Worm (Caenorhabditis elegans) whole organism, mixed stage, embryonic: ENCODE measurements around the gene glb-27.

Experiments
- M03D4.4 ChIP-seq: sonication (generic microtip); optimal IDR thresholded peaks from 2 replicates; lab custom pipeline; 2017; ENCODE audit warnings: mild to moderate bottlenecking, missing genetic modification characterization, missing compliant biosample characterization
- bed-3 ChIP-seq: fragments of 200-800 bp; sonication (Bioruptor generic); optimal IDR thresholded peaks from 3 replicates; lab custom pipeline; 2018; ENCODE audit warnings: mild to moderate bottlenecking, missing genetic modification characterization, moderate library complexity, missing compliant biosample characterization
- blmp-1 ChIP-seq: fragments of 150-350 bp; optimal IDR thresholded peaks from 2 replicates; lab custom pipeline; 2014; ENCODE audit warnings: missing biosample characterization, missing genetic modification characterization
- ceh-39 ChIP-seq: fragments of 150-350 bp; optimal IDR thresholded peaks from 2 replicates; lab custom pipeline; 2014; ENCODE audit warnings: missing biosample characterization, missing genetic modification characterization
- ceh-43 ChIP-seq: fragments of 200-800 bp; sonication (Bioruptor generic); optimal IDR thresholded peaks from 2 replicates; lab custom pipeline; 2018; ENCODE audit warnings: mild to moderate bottlenecking, missing genetic modification characterization, moderate library complexity, missing compliant biosample characterization
- ceh-83 ChIP-seq: fragments of 200-800 bp; sonication (Bioruptor generic); optimal IDR thresholded peaks from 2 replicates; lab custom pipeline; 2018; ENCODE audit warnings: mild to moderate bottlenecking, missing genetic modification characterization, missing compliant biosample characterization
- ces-1 ChIP-seq: fragments of 150-350 bp; optimal IDR thresholded peaks from 2 replicates; lab custom pipeline; 2014; ENCODE audit warnings: missing biosample characterization, missing genetic modification reagents, missing genetic modification characterization
- cnd-1 ChIP-seq: fragments of 200-800 bp; sonication (Bioruptor generic); optimal IDR thresholded peaks from 2 replicates; lab custom pipeline; 2018; ENCODE audit warnings: mild to moderate bottlenecking, missing genetic modification characterization, missing compliant biosample characterization
- drap-1 ChIP-seq: fragments of 200-800 bp; sonication (Bioruptor generic); optimal IDR thresholded peaks from 3 replicates; lab custom pipeline; 2018; ENCODE audit warnings: mild to moderate bottlenecking, missing genetic modification characterization, missing compliant biosample characterization
- elt-1 ChIP-seq: sonication (generic microtip); optimal IDR thresholded peaks from 2 replicates; lab custom pipeline; 2017; ENCODE audit warnings: missing genetic modification characterization, mild to moderate bottlenecking, missing compliant biosample characterization, antibody characterized with exemption, moderate library complexity, borderline replicate concordance; ENCODE audit not compliant: insufficient read depth
- elt-3 ChIP-seq: fragments of 150-350 bp; optimal IDR thresholded peaks from 2 replicates; lab custom pipeline; 2014; ENCODE audit warnings: missing biosample characterization, missing genetic modification characterization
- ham-2 ChIP-seq: fragments of 200-800 bp; sonication (Bioruptor generic); optimal IDR thresholded peaks from 2 replicates; lab custom pipeline; 2018; ENCODE audit warnings: mild to moderate bottlenecking, missing genetic modification characterization, missing compliant biosample characterization
- hlh-1 ChIP-seq: fragments of 150-350 bp; optimal IDR thresholded peaks from 2 replicates; lab custom pipeline; 2014; ENCODE audit warnings: missing biosample characterization, missing genetic modification reagents, missing genetic modification characterization
- lin-13 ChIP-seq: fragments of 150-350 bp; optimal IDR thresholded peaks from 2 replicates; lab custom pipeline; 2014; ENCODE audit warnings: missing biosample characterization, missing genetic modification characterization
- lin-32 ChIP-seq: fragments of 200-800 bp; sonication (Bioruptor generic); optimal IDR thresholded peaks from 2 replicates; lab custom pipeline; 2018; ENCODE audit warnings: mild to moderate bottlenecking, missing genetic modification characterization, missing compliant biosample characterization
- lsy-2 ChIP-seq: fragments of 150-350 bp; optimal IDR thresholded peaks from 2 replicates; lab custom pipeline; 2014; ENCODE audit warnings: missing biosample characterization, missing genetic modification characterization
- mab-5 ChIP-seq: fragments of 150-350 bp; optimal IDR thresholded peaks from 2 replicates; lab custom pipeline; 2014; ENCODE audit warnings: missing biosample characterization, missing genetic modification characterization
- mep-1 ChIP-seq: fragments of 150-350 bp; optimal IDR thresholded peaks from 2 replicates; lab custom pipeline; 2017; ENCODE audit warnings: missing biosample characterization, missing genetic modification reagents, missing genetic modification characterization, inconsistent platforms
- mls-2 ChIP-seq: sonication (generic microtip); optimal IDR thresholded peaks from 2 replicates; lab custom pipeline; 2016; ENCODE audit warnings: mild to moderate bottlenecking, missing genetic modification characterization, moderate library complexity, missing compliant biosample characterization
- nhr-12 ChIP-seq: fragments of 150-350 bp; optimal IDR thresholded peaks from 2 replicates; lab custom pipeline; 2014; ENCODE audit warnings: missing biosample characterization, missing genetic modification characterization
- nhr-2 ChIP-seq: fragments of 150-350 bp; optimal IDR thresholded peaks from 2 replicates; lab custom pipeline; 2014; ENCODE audit warnings: missing biosample characterization, missing genetic modification characterization
- nhr-237 ChIP-seq: fragments of 150-350 bp; optimal IDR thresholded peaks from 2 replicates; lab custom pipeline; 2014; ENCODE audit warnings: missing biosample characterization, missing genetic modification characterization
- nhr-28 ChIP-seq: fragments of 150-350 bp; optimal IDR thresholded peaks from 2 replicates; lab custom pipeline; 2014; ENCODE audit warnings: missing biosample characterization, missing genetic modification characterization
- nhr-76 ChIP-seq: sonication (generic microtip); optimal IDR thresholded peaks from 2 replicates; lab custom pipeline; 2017; ENCODE audit warnings: missing biosample characterization, missing genetic modification characterization
- pha-4 ChIP-seq: fragments of 150-350 bp; optimal IDR thresholded peaks from 2 replicates; lab custom pipeline; 2018; ENCODE audit warnings: missing biosample characterization, missing genetic modification reagents, missing genetic modification characterization
- sem-2 ChIP-seq: fragments of 200-800 bp; sonication (Bioruptor generic); optimal IDR thresholded peaks from 2 replicates; lab custom pipeline; 2018; ENCODE audit warnings: mild to moderate bottlenecking, missing genetic modification characterization, missing compliant biosample characterization
- sptf-1 ChIP-seq: sonication (generic microtip); optimal IDR thresholded peaks from 2 replicates; lab custom pipeline; 2017; ENCODE audit warnings: mild to moderate bottlenecking, missing genetic modification characterization, moderate library complexity, missing compliant biosample characterization
- tbx-8 ChIP-seq: fragments of 200-800 bp; sonication (Bioruptor generic); optimal IDR thresholded peaks from 2 replicates; lab custom pipeline; 2018; ENCODE audit warnings: mild to moderate bottlenecking, missing genetic modification characterization, moderate library complexity, missing compliant biosample characterization
- unc-120 ChIP-seq: sonication (generic microtip); optimal IDR thresholded peaks from 2 replicates; lab custom pipeline; 2017; ENCODE audit warnings: missing genetic modification characterization, missing compliant biosample characterization; ENCODE audit not compliant: poor library complexity, severe bottlenecking
- unc-39 ChIP-seq: fragments of 150-350 bp; optimal IDR thresholded peaks from 2 replicates; lab custom pipeline; 2014; ENCODE audit warnings: missing biosample characterization, missing genetic modification characterization
- unc-62 ChIP-seq: fragments of 150-350 bp; optimal IDR thresholded peaks from 2 replicates; lab custom pipeline; 2014; ENCODE audit warnings: missing biosample characterization, missing genetic modification reagents, missing genetic modification characterization
- zip-8 ChIP-seq: fragments of 150-350 bp; optimal IDR thresholded peaks from 2 replicates; lab custom pipeline; 2014; ENCODE audit warnings: missing biosample characterization, missing genetic modification characterization
- ztf-11 ChIP-seq: fragments of 150-350 bp; optimal IDR thresholded peaks from 2 replicates; lab custom pipeline; 2014; ENCODE audit warnings: missing biosample characterization, missing genetic modification characterization

glb-27 gene

DNA sequence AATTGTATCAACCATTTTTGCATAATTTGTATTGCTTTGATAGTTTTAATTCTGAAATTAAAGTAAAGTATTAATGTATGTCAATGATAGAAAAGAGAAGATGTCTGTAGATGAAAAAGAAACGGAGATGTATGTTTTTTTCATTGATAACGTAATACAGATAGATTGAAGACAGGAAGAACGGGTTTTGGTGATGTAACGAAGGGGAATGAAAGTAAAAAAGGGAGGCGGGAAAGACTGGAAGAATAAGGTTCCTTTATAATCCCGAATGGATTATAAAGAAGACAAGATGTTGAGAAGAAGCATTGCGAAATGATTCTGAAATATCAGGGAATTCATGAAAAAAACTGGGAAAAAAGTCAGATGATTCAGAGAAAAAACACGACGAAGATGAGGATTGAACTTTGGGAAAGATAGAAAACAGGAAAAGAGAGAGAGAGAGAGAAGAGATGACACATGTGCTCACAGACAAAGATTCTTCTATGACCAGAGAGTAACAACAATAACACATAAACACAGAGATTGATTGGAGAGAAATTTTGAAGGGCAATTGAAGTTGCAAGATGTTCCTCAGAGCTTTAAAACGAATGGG lies 29.1 kb upstream of the glb-27 start, which contains the start of gene F54C9.11:
F54C9.11 (minus strand) TSS at position 51 of the 592 bp plus-strand sequence.
- TF ChIP-seq ceh-83 (GFP tag; lab: Kevin White, UChicago) (no peak), nhr-28 (tag; lab: Kevin White, UChicago) (no peak), blmp-1 (tag; lab: Kevin White, UChicago) (no peak), hlh-1 (tag; lab: Kevin White, UChicago) (no peak), ztf-11 (tag; lab: Kevin White, UChicago) (no peak), lsy-2 (tag; lab: Kevin White, UChicago) (no peak), tbx-8 (GFP tag; lab: Kevin White, UChicago) (no peak), unc-62 (no peak), lin-13 (no peak), bed-3 (no peak)

ce11 chrII:8583035-8583434 lies 27.0 kb upstream of the glb-27 start:
- TF ChIP-seq nhr-2 (tag; lab: Kevin White, UChicago) (no peak), ceh-83 (GFP tag; lab: Kevin White, UChicago) (no peak), sptf-1 (tag; lab: Kevin White, UChicago) (no peak), unc-62 (no peak), ham-2 (GFP tag; lab: Kevin White, UChicago) (no peak), zip-8 (tag; lab: Kevin White, UChicago) (no peak), ceh-39 (tag; lab: Kevin White, UChicago) (no peak), ztf-11 (tag; lab: Kevin White, UChicago) (no peak), pha-4 (tag; lab: Kevin White, UChicago) (no peak), ces-1 (GFP tag; lab: Kevin White, UChicago) (no peak), mep-1 (tag; lab: Kevin White, UChicago) (no peak), lin-13 (no peak), ceh-43 (GFP tag; lab: Kevin White, UChicago) (no peak), bed-3 (no peak), unc-39 (tag; lab: Kevin White, UChicago) (no peak), nhr-28 (tag; lab: Kevin White, UChicago) (no peak)

DNA sequence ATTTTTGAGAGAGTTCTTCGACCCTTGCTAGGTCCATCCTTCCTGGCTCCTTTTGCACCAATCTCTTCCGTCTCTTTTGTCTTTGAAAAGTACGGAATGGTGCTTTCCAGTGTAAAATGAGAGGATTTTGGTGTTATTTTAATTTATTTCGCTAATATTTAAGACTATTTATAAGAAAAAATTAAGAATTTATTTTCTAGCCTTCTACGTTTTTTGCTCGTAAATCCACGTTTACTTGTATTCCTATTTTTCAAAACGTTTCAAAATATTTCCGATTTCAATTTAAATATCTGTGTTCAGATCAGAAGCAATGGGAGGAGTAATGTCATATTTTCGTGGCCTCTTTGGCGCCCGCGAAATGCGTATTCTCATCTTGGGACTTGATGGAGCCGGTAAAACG lies 25.6 kb upstream of the glb-27 start, which contains the start of gene arl-1:
arl-1 (plus strand) TSS at position 301 of the 400 bp plus-strand sequence.
- no peak for TF ChIP-seq mab-5 (tag; lab: Kevin White, UChicago)
- no peak for TF ChIP-seq cnd-1
- TF ChIP-seq lin-13 = no peak
- TF ChIP-seq lin-32 = no peak
- no peak for TF ChIP-seq nhr-2 (tag; lab: Kevin White, UChicago)
- no peak for TF ChIP-seq nhr-28 (tag; lab: Kevin White, UChicago)
- no peak for TF ChIP-seq pha-4 (tag; lab: Kevin White, UChicago)
- TF ChIP-seq ces-1 (GFP tag; lab: Kevin White, UChicago) = no peak
- TF ChIP-seq zip-8 (tag; lab: Kevin White, UChicago) = no peak
- TF ChIP-seq mls-2 (tag; lab: Kevin White, UChicago) = no peak
- TF ChIP-seq lsy-2 (tag; lab: Kevin White, UChicago) = no peak
- no peak for TF ChIP-seq sptf-1 (tag; lab: Kevin White, UChicago)
- no peak for TF ChIP-seq mep-1 (tag; lab: Kevin White, UChicago)
- TF ChIP-seq M03D4.4 (tag; lab: Kevin White, UChicago) = no peak
- no peak for TF ChIP-seq nhr-237
- TF ChIP-seq unc-120 (tag; lab: Kevin White, UChicago) = no peak
- no peak for TF ChIP-seq bed-3
- no peak for TF ChIP-seq unc-62
- TF ChIP-seq unc-39 (tag; lab: Kevin White, UChicago) = no peak
- no peak for TF ChIP-seq ceh-43 (GFP tag; lab: Kevin White, UChicago)

DNA sequence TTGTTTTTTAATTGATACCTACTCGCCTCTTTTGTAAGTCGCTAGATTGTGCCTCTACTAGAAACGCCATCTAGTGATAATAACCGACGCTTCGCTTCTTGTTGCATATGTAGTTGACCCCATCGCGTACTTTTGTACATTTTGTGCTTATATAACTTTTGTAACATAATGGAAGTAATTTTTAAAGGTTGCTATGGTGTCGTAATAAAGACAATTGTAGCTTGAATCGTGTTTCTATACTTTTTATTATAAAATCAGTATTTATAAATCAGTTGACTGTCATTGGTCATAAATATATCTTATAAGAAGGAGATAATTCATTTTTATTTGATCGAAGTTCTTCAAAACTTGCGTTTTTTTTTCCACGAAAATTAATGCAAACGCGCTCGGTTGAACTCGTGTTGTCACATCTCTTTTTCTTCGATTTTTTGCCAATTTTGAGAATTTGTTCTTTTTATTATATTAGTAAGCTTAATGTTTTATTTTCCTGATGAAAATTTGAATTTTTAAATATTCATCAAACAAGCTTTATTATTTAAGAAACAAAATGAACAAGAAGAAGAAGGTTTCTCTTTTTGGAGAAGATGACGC lies 21.5 kb upstream of the glb-27 start, which contains the start of gene F54C9.9:
F54C9.9 (plus strand) TSS at position 541 of the 591 bp plus-strand sequence.
- TF ChIP-seq lsy-2 (tag; lab: Kevin White, UChicago) (peak; percentile 9), elt-1 (no peak)

DNA sequence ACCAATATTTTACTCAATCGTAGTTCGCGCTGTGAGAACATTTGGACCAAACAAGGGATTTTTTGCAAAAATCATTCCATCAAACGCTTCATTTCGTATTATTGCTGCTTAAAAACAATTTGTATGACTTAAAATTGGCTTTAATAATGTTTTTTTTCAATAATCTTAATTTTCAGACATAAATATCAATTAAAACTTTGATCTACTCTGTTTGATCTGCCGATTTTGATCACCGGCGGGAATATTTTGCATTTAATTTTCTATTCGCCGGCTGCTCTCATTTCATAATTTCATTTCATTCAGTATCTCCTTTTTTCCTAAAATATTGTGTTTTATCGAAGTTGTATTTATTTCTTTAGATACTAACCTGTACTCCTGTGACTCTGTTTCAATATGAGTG lies 19.1 kb upstream of the glb-27 start, which contains the start of gene puf-5:
puf-5 (plus strand) TSS at position 358 of the 400 bp plus-strand sequence.
- TF ChIP-seq elt-3 (tag; lab: Kevin White, UChicago) = no peak
- no peak for TF ChIP-seq ceh-39 (tag; lab: Kevin White, UChicago)
- no peak for TF ChIP-seq elt-1
- no peak for TF ChIP-seq nhr-12 (tag; lab: Kevin White, UChicago)
- no peak for TF ChIP-seq mab-5 (tag; lab: Kevin White, UChicago)
- no peak for TF ChIP-seq cnd-1
- TF ChIP-seq unc-120 (tag; lab: Kevin White, UChicago) = no peak
- TF ChIP-seq sptf-1 (tag; lab: Kevin White, UChicago) = no peak
- TF ChIP-seq nhr-237 = no peak
- TF ChIP-seq nhr-76 (tag; lab: Kevin White, UChicago) = no peak
- no peak for TF ChIP-seq nhr-28 (tag; lab: Kevin White, UChicago)
- TF ChIP-seq drap-1 (GFP tag; lab: Kevin White, UChicago) = no peak
- TF ChIP-seq unc-39 (tag; lab: Kevin White, UChicago) = no peak
- no peak for TF ChIP-seq sem-2 (GFP tag; lab: Kevin White, UChicago)
- TF ChIP-seq unc-62 = no peak
